Worm (Caenorhabditis elegans) whole organism, midembryonic: ENCODE data around the gene C16B8.4.

Experiments used
- T22C8.4 ChIP-seq: fragments of 200-800 bp; sonication (Bioruptor generic); IDR thresholded peaks from 2 replicates; pipeline ENCODE4 v1.3.6; 2022; ENCODE audit warnings: missing genetic modification characterization, missing compliant biosample characterization
- cog-1 ChIP-seq: sonication (generic microtip); optimal IDR thresholded peaks from 2 replicates; lab custom pipeline; 2016; ENCODE audit warnings: missing genetic modification characterization, missing compliant biosample characterization
- flt-1 ChIP-seq: fragments of 200-800 bp; sonication (Bioruptor generic); IDR thresholded peaks from 2 replicates; pipeline ENCODE4 v1.3.6; 2022; ENCODE audit warnings: missing genetic modification characterization, missing compliant biosample characterization
- klf-2 ChIP-seq: fragments of 200-800 bp; sonication (Bioruptor generic); conservative IDR thresholded peaks from 2 replicates; pipeline ENCODE4 v1.3.6; 2022; ENCODE audit warnings: missing genetic modification reagents, missing genetic modification characterization, missing compliant biosample characterization
- med-1 ChIP-seq: sonication (generic microtip); optimal IDR thresholded peaks from 2 replicates; lab custom pipeline; 2017; ENCODE audit warnings: missing genetic modification characterization, mild to moderate bottlenecking, missing compliant biosample characterization, antibody characterized with exemption, missing genetic modification reagents; ENCODE audit not compliant: insufficient read depth
- ref-1 ChIP-seq: fragments of 200-800 bp; sonication (Bioruptor generic); conservative IDR thresholded peaks from 2 replicates; pipeline ENCODE4 v1.3.6; 2022; ENCODE audit warnings: missing genetic modification reagents, missing genetic modification characterization, missing compliant biosample characterization
- tab-1 ChIP-seq: fragments of 200-800 bp; sonication (Bioruptor generic); IDR thresholded peaks from 2 replicates; pipeline ENCODE4 v1.3.6; 2022; ENCODE audit warnings: missing genetic modification characterization, missing compliant biosample characterization
- ztf-23 ChIP-seq: fragments of 200-800 bp; sonication (Bioruptor generic); IDR thresholded peaks from 2 replicates; pipeline ENCODE4 v1.3.6; 2022; ENCODE audit warnings: missing genetic modification reagents, missing genetic modification characterization, missing compliant biosample characterization
- ztf-29 ChIP-seq: fragments of 200-800 bp; sonication (Bioruptor generic); IDR thresholded peaks from 2 replicates; pipeline ENCODE4 v1.3.6; 2022; ENCODE audit warnings: missing genetic modification reagents, missing genetic modification characterization, missing compliant biosample characterization

C16B8.4 gene

ce11 chrX:3944073-3944472, 29.4 kb downstream of the C16B8.4 start:
- TF ChIP-seq med-1 (GFP tag; lab: Kevin White, UChicago) (no peak), cog-1 (no peak)

- TF ChIP-seq T22C8.4 (GFP tag; lab: Robert Waterston, UW) (no peak), med-1 (GFP tag; lab: Kevin White, UChicago) (no peak), klf-2 (GFP tag; lab: Robert Waterston, UW) (no peak), tab-1 (no peak), ref-1 (GFP tag; lab: Robert Waterston, UW) (no peak), ztf-23 (GFP tag; lab: Robert Waterston, UW) (no peak)
These were observed 30.2 kb downstream of the C16B8.4 start, which contains the start of gene ptp-4A2 for ce11 chrX:3943213-3943612. Gene ptp-4A2, minus strand, starts transcription at chrX:3943313.

- no peak for TF ChIP-seq ztf-23 (GFP tag; lab: Robert Waterston, UW)
- TF ChIP-seq med-1 (GFP tag; lab: Kevin White, UChicago), result no peak
- TF ChIP-seq T22C8.4 (GFP tag; lab: Robert Waterston, UW), result no peak
- no peak for TF ChIP-seq flt-1 (GFP tag; lab: Robert Waterston, UW)
- TF ChIP-seq ztf-29 (GFP tag; lab: Robert Waterston, UW), result no peak
- TF ChIP-seq tab-1, result no peak
These were observed 31.2 kb downstream of the C16B8.4 start, which contains the start of gene T19D2.13 for ce11 chrX:3942267-3942666. Gene T19D2.13, minus strand, starts transcription at chrX:3942367.

ce11 chrX:3938950-3939349, 34.5 kb downstream of the C16B8.4 start, which contains the start of gene T19D2.3:
Gene T19D2.3, plus strand, starts transcription at chrX:3939250.
- TF ChIP-seq klf-2 (GFP tag; lab: Robert Waterston, UW), result no peak
- no peak for TF ChIP-seq ztf-29 (GFP tag; lab: Robert Waterston, UW)
- TF ChIP-seq ztf-23 (GFP tag; lab: Robert Waterston, UW), result no peak
- TF ChIP-seq T22C8.4 (GFP tag; lab: Robert Waterston, UW), result no peak
- no peak for TF ChIP-seq med-1 (GFP tag; lab: Kevin White, UChicago)
- no peak for TF ChIP-seq flt-1 (GFP tag; lab: Robert Waterston, UW)
- TF ChIP-seq cog-1, result no peak
- TF ChIP-seq ref-1 (GFP tag; lab: Robert Waterston, UW), result no peak
- TF ChIP-seq tab-1, result no peak

- no peak for TF ChIP-seq T22C8.4 (GFP tag; lab: Robert Waterston, UW)
These were observed 35.5 kb downstream of the C16B8.4 start for ce11 chrX:3937884-3938283.

- TF ChIP-seq med-1 (GFP tag; lab: Kevin White, UChicago) (no peak), ztf-23 (GFP tag; lab: Robert Waterston, UW) (no peak), cog-1 (no peak), flt-1 (GFP tag; lab: Robert Waterston, UW) (no peak), klf-2 (GFP tag; lab: Robert Waterston, UW) (no peak), ztf-29 (GFP tag; lab: Robert Waterston, UW) (no peak), T22C8.4 (GFP tag; lab: Robert Waterston, UW) (no peak), tab-1 (no peak), ref-1 (GFP tag; lab: Robert Waterston, UW) (no peak)
These were observed 36.0 kb downstream of the C16B8.4 start for ce11 chrX:3937483-3937882.

ce11 chrX:3932694-3933093, 40.7 kb downstream of the C16B8.4 start:
- TF ChIP-seq flt-1 (GFP tag; lab: Robert Waterston, UW) (no peak), med-1 (GFP tag; lab: Kevin White, UChicago) (no peak), ztf-29 (GFP tag; lab: Robert Waterston, UW) (no peak), tab-1 (no peak), T22C8.4 (GFP tag; lab: Robert Waterston, UW) (no peak), cog-1 (no peak), ref-1 (GFP tag; lab: Robert Waterston, UW) (no peak), klf-2 (GFP tag; lab: Robert Waterston, UW) (no peak), ztf-23 (GFP tag; lab: Robert Waterston, UW) (no peak)

ce11 chrX:3931350-3931749, 42.1 kb downstream of the C16B8.4 start, which contains the start of gene adt-3:
Gene adt-3, plus strand, starts transcription at chrX:3931650.
- TF ChIP-seq T22C8.4 (GFP tag; lab: Robert Waterston, UW) (no peak), tab-1 (no peak), ref-1 (GFP tag; lab: Robert Waterston, UW) (no peak), cog-1 (no peak), ztf-29 (GFP tag; lab: Robert Waterston, UW) (no peak), ztf-23 (GFP tag; lab: Robert Waterston, UW) (no peak), med-1 (GFP tag; lab: Kevin White, UChicago) (no peak), flt-1 (GFP tag; lab: Robert Waterston, UW) (no peak), klf-2 (GFP tag; lab: Robert Waterston, UW) (no peak)

ce11 chrX:3925776-3926175, 47.7 kb downstream of the C16B8.4 start, which contains the start of gene T22B2.1:
Gene T22B2.1, plus strand, starts transcription at chrX:3926076.
- TF ChIP-seq ztf-23 (GFP tag; lab: Robert Waterston, UW) (no peak), ref-1 (GFP tag; lab: Robert Waterston, UW) (no peak), ztf-29 (GFP tag; lab: Robert Waterston, UW) (no peak), flt-1 (GFP tag; lab: Robert Waterston, UW) (no peak), tab-1 (no peak), med-1 (GFP tag; lab: Kevin White, UChicago) (no peak), cog-1 (no peak), klf-2 (GFP tag; lab: Robert Waterston, UW) (no peak), T22C8.4 (GFP tag; lab: Robert Waterston, UW) (no peak)

ce11 chrX:3920747-3921146, 52.7 kb downstream of the C16B8.4 start:
- TF ChIP-seq cog-1 (no peak), med-1 (GFP tag; lab: Kevin White, UChicago) (no peak), ztf-29 (GFP tag; lab: Robert Waterston, UW) (no peak), ref-1 (GFP tag; lab: Robert Waterston, UW) (no peak), ztf-23 (GFP tag; lab: Robert Waterston, UW) (no peak), klf-2 (GFP tag; lab: Robert Waterston, UW) (no peak), tab-1 (no peak), flt-1 (GFP tag; lab: Robert Waterston, UW) (no peak), T22C8.4 (GFP tag; lab: Robert Waterston, UW) (no peak)
